Fruit fly (Drosophila melanogaster) whole organism, embryonic: ENCODE results near the gene hfp.
A peak's percentile ranks its signal among the peaks of the same experiment; 100 is the strongest.

Experiments used
- Aef1 ChIP-seq: fragments of 200-800 bp; sonication (Bioruptor generic); IDR thresholded peaks from 3 replicates; pipeline ENCODE4 v1.3.6; 2022; ENCODE audit warnings: missing biosample characterization, missing genetic modification characterization
- Blimp-1 ChIP-seq: fragments of 200-800 bp; sonication (Bioruptor generic); optimal IDR thresholded peaks from 3 replicates; lab custom pipeline; 2018; ENCODE audit warnings: missing biosample characterization, missing genetic modification characterization, mild to moderate bottlenecking, moderate library complexity, missing genetic modification reagents
- Bteb2 ChIP-seq: fragments of 200-800 bp; sonication (Bioruptor generic); optimal IDR thresholded peaks from 2 replicates; lab custom pipeline; 2016; ENCODE audit warnings: missing biosample characterization, missing genetic modification characterization
- CG10267 ChIP-seq: fragments of 200-800 bp; sonication (Bioruptor generic); optimal IDR thresholded peaks from 2 replicates; lab custom pipeline; 2018; ENCODE audit warnings: missing biosample characterization, mild to moderate bottlenecking, missing genetic modification characterization, moderate library complexity
- CG11085 ChIP-seq: fragments of 200-800 bp; sonication (Bioruptor generic); IDR thresholded peaks from 2 replicates; pipeline ENCODE4 v1.3.6; 2022; ENCODE audit warnings: missing biosample characterization, missing genetic modification characterization
- CG12299 ChIP-seq: fragments of 200-800 bp; sonication (Bioruptor generic); optimal IDR thresholded peaks from 2 replicates; lab custom pipeline; 2018; ENCODE audit warnings: missing biosample characterization, mild to moderate bottlenecking, missing genetic modification characterization
- CG13287 ChIP-seq: fragments of 200-800 bp; sonication (Bioruptor generic); IDR thresholded peaks from 2 replicates; pipeline ENCODE4 v1.3.6; 2022; ENCODE audit warnings: missing biosample characterization, missing genetic modification characterization; ENCODE audit not compliant: partially characterized antibody
- CG13775 ChIP-seq: fragments of 200-800 bp; sonication (Bioruptor generic); optimal IDR thresholded peaks from 3 replicates; lab custom pipeline; 2017; ENCODE audit warnings: missing biosample characterization, mild to moderate bottlenecking, missing genetic modification characterization
- CG14965 ChIP-seq: fragments of 200-800 bp; sonication (Bioruptor generic); optimal IDR thresholded peaks from 2 replicates; lab custom pipeline; 2016; ENCODE audit warnings: missing biosample characterization, missing genetic modification characterization, borderline replicate concordance
- CG15073 ChIP-seq: fragments of 200-800 bp; sonication (Bioruptor generic); optimal IDR thresholded peaks from 2 replicates; lab custom pipeline; 2016; ENCODE audit warnings: missing biosample characterization, missing genetic modification characterization
- CG15696 ChIP-seq: fragments of 200-800 bp; sonication (Bioruptor generic); optimal IDR thresholded peaks from 2 replicates; lab custom pipeline; 2019; ENCODE audit warnings: missing biosample characterization, mild to moderate bottlenecking, missing genetic modification characterization, moderate library complexity
- CG1647 ChIP-seq: fragments of 200-800 bp; sonication (Bioruptor generic); optimal IDR thresholded peaks from 3 replicates; lab custom pipeline; 2016; ENCODE audit warnings: missing biosample characterization, missing genetic modification characterization
- CG1792 ChIP-seq: fragments of 200-800 bp; sonication (Bioruptor generic); optimal IDR thresholded peaks from 2 replicates; lab custom pipeline; 2016; ENCODE audit warnings: missing biosample characterization, missing genetic modification characterization
- CG18262 ChIP-seq: fragments of 200-800 bp; optimal IDR thresholded peaks from 3 replicates; lab custom pipeline; 2019; ENCODE audit warnings: missing biosample characterization, mild to moderate bottlenecking, missing genetic modification characterization, moderate library complexity
- CG18476 ChIP-seq: fragments of 200-800 bp; sonication (Bioruptor generic); optimal IDR thresholded peaks from 2 replicates; lab custom pipeline; 2016; ENCODE audit warnings: missing biosample characterization, mild to moderate bottlenecking, missing genetic modification characterization
- CG2120 ChIP-seq: fragments of 200-800 bp; sonication (Bioruptor generic); optimal IDR thresholded peaks from 3 replicates; lab custom pipeline; 2016; ENCODE audit warnings: missing biosample characterization, missing genetic modification characterization
- CG30020 ChIP-seq: fragments of 200-800 bp; optimal IDR thresholded peaks from 2 replicates; lab custom pipeline; 2019; ENCODE audit warnings: missing biosample characterization, mild to moderate bottlenecking, missing genetic modification characterization, moderate library complexity
- CG4730 ChIP-seq: fragments of 200-800 bp; sonication (Bioruptor generic); IDR thresholded peaks from 2 replicates; pipeline ENCODE4 v1.3.6; 2022; ENCODE audit warnings: missing biosample characterization, missing genetic modification characterization
- CG4820 ChIP-seq: fragments of 200-800 bp; sonication (Bioruptor generic); optimal IDR thresholded peaks from 3 replicates; lab custom pipeline; 2016; ENCODE audit warnings: missing biosample characterization, missing genetic modification characterization
- CG6654 ChIP-seq: fragments of 200-800 bp; sonication (Bioruptor generic); optimal IDR thresholded peaks from 2 replicates; lab custom pipeline; 2017; ENCODE audit warnings: missing biosample characterization, mild to moderate bottlenecking, missing genetic modification characterization
- CG7928 ChIP-seq: fragments of 200-800 bp; sonication (Bioruptor generic); optimal IDR thresholded peaks from 2 replicates; lab custom pipeline; 2017; ENCODE audit warnings: missing biosample characterization, mild to moderate bottlenecking, missing genetic modification characterization
- CG8359 ChIP-seq: fragments of 200-800 bp; sonication (Bioruptor generic); optimal IDR thresholded peaks from 2 replicates; lab custom pipeline; 2017; ENCODE audit warnings: missing biosample characterization, mild to moderate bottlenecking, missing genetic modification characterization, borderline replicate concordance
- CG9609 ChIP-seq: fragments of 200-800 bp; sonication (Bioruptor generic); optimal IDR thresholded peaks from 3 replicates; lab custom pipeline; 2016; ENCODE audit warnings: missing biosample characterization, missing genetic modification characterization
- Dref ChIP-seq: fragments of 200-800 bp; sonication (Bioruptor generic); IDR thresholded peaks from 2 replicates; pipeline ENCODE4 v1.3.6; 2022; ENCODE audit warnings: missing biosample characterization, missing genetic modification characterization
- Hr3 ChIP-seq: fragments of 200-800 bp; sonication (Bioruptor generic); optimal IDR thresholded peaks from 3 replicates; lab custom pipeline; 2016; ENCODE audit warnings: missing biosample characterization, missing genetic modification characterization
- Hr39 ChIP-seq: fragments of >200 bp; optimal IDR thresholded peaks from 2 replicates; lab custom pipeline; 2017
- Lpt ChIP-seq: fragments of >200 bp; optimal IDR thresholded peaks from 2 replicates; lab custom pipeline; 2018; ENCODE audit warnings: missing biosample characterization, missing genetic modification characterization
- MBD-R2 ChIP-seq: fragments of 200-800 bp; sonication (Bioruptor generic); IDR thresholded peaks from 2 replicates; pipeline ENCODE4 v1.3.6; 2022; ENCODE audit warnings: missing biosample characterization, missing genetic modification characterization
- Scr ChIP-seq: fragments of 200-800 bp; sonication (Bioruptor generic); IDR thresholded peaks from 2 replicates; pipeline ENCODE4 v1.3.6; 2022; ENCODE audit warnings: missing biosample characterization, missing genetic modification characterization; ENCODE audit not compliant: partially characterized antibody
- Spps ChIP-seq: fragments of 200-800 bp; sonication (Bioruptor generic); optimal IDR thresholded peaks from 2 replicates; lab custom pipeline; 2018; ENCODE audit warnings: missing biosample characterization, mild to moderate bottlenecking, missing genetic modification characterization
- abd-A ChIP-seq: fragments of 200-800 bp; sonication (Bioruptor generic); optimal IDR thresholded peaks from 3 replicates; lab custom pipeline; 2019; ENCODE audit warnings: missing biosample characterization, mild to moderate bottlenecking, missing genetic modification characterization, moderate library complexity
- ci ChIP-seq: fragments of 200-800 bp; sonication (Bioruptor generic); IDR thresholded peaks from 3 replicates; pipeline ENCODE4 v1.3.6; 2022; ENCODE audit warnings: missing biosample characterization, missing genetic modification characterization
- corto ChIP-seq: fragments of 200-800 bp; sonication (Bioruptor generic); optimal IDR thresholded peaks from 2 replicates; lab custom pipeline; 2016; ENCODE audit warnings: missing biosample characterization, mild to moderate bottlenecking, missing genetic modification characterization, moderate library complexity
- cwo ChIP-seq: fragments of 200-800 bp; sonication (Bioruptor generic); optimal IDR thresholded peaks from 3 replicates; lab custom pipeline; 2017; ENCODE audit warnings: missing biosample characterization, missing genetic modification characterization, mild to moderate bottlenecking, moderate library complexity, missing genetic modification reagents
- dmrt11E ChIP-seq: fragments of 200-800 bp; sonication (Bioruptor generic); optimal IDR thresholded peaks from 3 replicates; lab custom pipeline; 2018; ENCODE audit warnings: missing biosample characterization, mild to moderate bottlenecking, missing genetic modification characterization, moderate library complexity
- fd96Cb ChIP-seq: fragments of 200-800 bp; sonication (Bioruptor generic); optimal IDR thresholded peaks from 2 replicates; lab custom pipeline; 2018; ENCODE audit warnings: missing biosample characterization, mild to moderate bottlenecking, missing genetic modification characterization, moderate library complexity
- grau ChIP-seq: fragments of 200-800 bp; optimal IDR thresholded peaks from 3 replicates; lab custom pipeline; 2019; ENCODE audit warnings: missing biosample characterization, mild to moderate bottlenecking, missing genetic modification characterization, moderate library complexity
- her ChIP-seq: fragments of 200-800 bp; sonication (Bioruptor generic); optimal IDR thresholded peaks from 2 replicates; lab custom pipeline; 2016; ENCODE audit warnings: missing biosample characterization, missing genetic modification characterization
- nerfin-2 ChIP-seq: fragments of 200-800 bp; sonication (Bioruptor generic); IDR thresholded peaks from 2 replicates; pipeline ENCODE4 v1.3.6; 2022; ENCODE audit warnings: missing biosample characterization, missing genetic modification characterization; ENCODE audit not compliant: partially characterized antibody
- rib ChIP-seq: fragments of 200-800 bp; sonication (Bioruptor generic); IDR thresholded peaks from 2 replicates; pipeline ENCODE4 v1.3.6; 2022; ENCODE audit warnings: missing biosample characterization, missing genetic modification characterization
- sc ChIP-seq, 3 experiments: fragments of >200 bp in 2 of 3; fragments of 200-800 bp in 1 of 3; sonication (Bioruptor generic) in 1 of 3; optimal IDR thresholded peaks; 2 replicates in 2 of 3; 3 replicates in 1 of 3; lab custom pipeline; 2017; ENCODE audit warnings: mild to moderate bottlenecking in 1 of 3, missing biosample characterization in 1 of 3, missing genetic modification characterization in 1 of 3, missing genetic modification reagents in 1 of 3
- sr ChIP-seq: fragments of 200-800 bp; sonication (Bioruptor generic); IDR thresholded peaks from 3 replicates; pipeline ENCODE4 v1.3.6; 2022; ENCODE audit warnings: missing biosample characterization, missing genetic modification characterization
- sug ChIP-seq: fragments of 200-800 bp; optimal IDR thresholded peaks from 2 replicates; lab custom pipeline; 2019; ENCODE audit warnings: missing biosample characterization, mild to moderate bottlenecking, missing genetic modification characterization, moderate library complexity
- unpg ChIP-seq: fragments of 200-800 bp; sonication (Bioruptor generic); optimal IDR thresholded peaks from 3 replicates; lab custom pipeline; 2018; ENCODE audit warnings: missing biosample characterization, mild to moderate bottlenecking, missing genetic modification characterization, moderate library complexity
- vfl ChIP-seq: fragments of 200-800 bp; sonication (Bioruptor generic); optimal IDR thresholded peaks from 2 replicates; lab custom pipeline; 2016; ENCODE audit warnings: missing biosample characterization, missing genetic modification characterization
- vnd ChIP-seq: fragments of 200-800 bp; sonication (Bioruptor generic); IDR thresholded peaks from 3 replicates; pipeline ENCODE4 v1.3.6; 2022; ENCODE audit warnings: missing biosample characterization, missing genetic modification characterization; ENCODE audit not compliant: partially characterized antibody
- z ChIP-seq: fragments of 200-800 bp; sonication (Bioruptor generic); IDR thresholded peaks from 3 replicates; pipeline ENCODE4 v1.3.6; 2022; ENCODE audit warnings: missing biosample characterization, missing genetic modification characterization
- zen2 ChIP-seq: fragments of 200-800 bp; sonication (Bioruptor generic); IDR thresholded peaks from 3 replicates; pipeline ENCODE4 v1.3.6; 2022; ENCODE audit warnings: missing biosample characterization, missing genetic modification characterization; ENCODE audit not compliant: partially characterized antibody
- zf30C ChIP-seq: fragments of 200-800 bp; sonication (Bioruptor generic); optimal IDR thresholded peaks from 3 replicates; lab custom pipeline; 2018; ENCODE audit warnings: missing biosample characterization, mild to moderate bottlenecking, missing genetic modification characterization

The hfp gene

DNA sequence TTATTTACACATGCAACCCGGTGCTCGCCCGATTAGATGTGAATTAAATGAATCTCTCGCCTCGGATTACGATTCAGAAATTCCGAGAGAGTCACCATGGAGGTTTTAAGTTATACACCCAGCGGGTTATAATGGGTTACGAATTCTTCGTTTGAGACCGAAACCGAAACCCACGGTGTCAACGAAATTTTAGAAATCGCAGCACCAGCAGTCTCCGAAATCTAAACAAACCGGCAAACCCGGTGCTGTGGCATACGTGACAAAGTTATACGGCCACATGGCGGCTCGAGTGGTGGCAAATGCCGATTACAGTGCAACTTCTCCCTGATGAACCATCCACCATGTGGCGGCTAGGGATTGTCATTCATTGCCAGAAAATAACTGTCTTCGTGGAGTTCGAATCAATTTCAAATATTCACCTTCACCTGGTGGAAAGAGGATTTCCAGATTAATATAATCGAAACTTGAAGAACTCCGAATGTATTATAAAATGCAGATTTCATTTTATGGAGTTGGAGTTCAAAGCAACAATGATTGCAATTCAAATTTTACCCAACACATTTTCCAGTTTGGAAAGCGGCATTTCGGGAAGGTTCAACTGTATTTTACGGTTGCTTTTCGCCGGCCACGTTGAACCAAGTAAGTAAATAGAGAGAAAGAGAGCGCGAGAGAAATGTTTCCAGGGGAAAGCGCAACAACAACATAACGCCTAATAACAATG is 13.6 kb upstream of the hfp start (continued):
- no peak for TF ChIP-seq nerfin-2 (GFP tag; lab: Robert Waterston, UW)
- peak; percentile 64 for TF ChIP-seq CG2120 (GFP tag; lab: Kevin White, UChicago)
- peak; percentile 48 for TF ChIP-seq CG9609 (GFP tag; lab: Kevin White, UChicago)
- peak; percentile 78 for TF ChIP-seq dmrt11E (tag; lab: Kevin White, UChicago)
- TF ChIP-seq ci (GFP tag; lab: Robert Waterston, UW) = peak; percentile 78; the same call in 2 of the 3 replicates
- TF ChIP-seq CG4820 (GFP tag; lab: Kevin White, UChicago) = peak; percentile 53
- TF ChIP-seq cwo (GFP tag; lab: Kevin White, UChicago) = no peak
- no peak for TF ChIP-seq CG13287
- TF ChIP-seq her (GFP tag; lab: Kevin White, UChicago) = peak; percentile 30
- no peak for TF ChIP-seq corto (GFP tag; lab: Kevin White, UChicago)
- no peak for TF ChIP-seq CG14965 (GFP tag; lab: Kevin White, UChicago)
- TF ChIP-seq CG18262 (tag; lab: Kevin White, UChicago) = peak; percentile 86
- no peak for TF ChIP-seq sug
- TF ChIP-seq CG8359 (GFP tag; lab: Kevin White, UChicago) = peak; percentile 64
- TF ChIP-seq CG6654 (GFP tag; lab: Kevin White, UChicago) = peak; percentile 41
- no peak for TF ChIP-seq zen2 (GFP tag; lab: Robert Waterston, UW)
- TF ChIP-seq Aef1 (GFP tag; lab: Robert Waterston, UW) = peak; percentile 37; the same call in 1 of the 3 replicates
- peak; percentile 68 for TF ChIP-seq CG18476 (GFP tag; lab: Kevin White, UChicago)
- TF ChIP-seq Hr39 (lab: Kevin White, UChicago) = no peak
- peak; percentile 35 for TF ChIP-seq Spps (tag; lab: Kevin White, UChicago)
- peak; percentile 69 for TF ChIP-seq unpg (GFP tag; lab: Kevin White, UChicago)
- TF ChIP-seq CG15696 (tag; lab: Kevin White, UChicago) = peak; percentile 77
- TF ChIP-seq abd-A (tag; lab: Kevin White, UChicago) = no peak
- TF ChIP-seq MBD-R2 (GFP tag; lab: Robert Waterston, UW) = no peak
- TF ChIP-seq zf30C = no peak
- peak; percentile 41 for TF ChIP-seq CG4730
- no peak for TF ChIP-seq z (GFP tag; lab: Robert Waterston, UW)
- TF ChIP-seq CG1647 (GFP tag; lab: Kevin White, UChicago) = no peak
- no peak for TF ChIP-seq Lpt (GFP tag; lab: Kevin White, UChicago)
- no peak for TF ChIP-seq vnd (GFP tag; lab: Robert Waterston, UW)
- TF ChIP-seq CG1792 (GFP tag; lab: Kevin White, UChicago) = peak; percentile 46
- no peak for TF ChIP-seq sr (GFP tag; lab: Robert Waterston, UW)
- TF ChIP-seq CG7928 (GFP tag; lab: Kevin White, UChicago) = no peak
- TF ChIP-seq CG13775 (GFP tag; lab: Kevin White, UChicago) = peak; percentile 56
- peak; percentile 57 for TF ChIP-seq CG30020 (tag; lab: Kevin White, UChicago)
- TF ChIP-seq CG15073 (GFP tag; lab: Kevin White, UChicago) = no peak
- TF ChIP-seq rib = no peak
- TF ChIP-seq Blimp-1 (GFP tag; lab: Kevin White, UChicago) = peak; percentile 78
- peak; percentile 56 for TF ChIP-seq CG10267 (tag; lab: Kevin White, UChicago)
- TF ChIP-seq Scr (GFP tag; lab: Robert Waterston, UW) = no peak
- no peak for TF ChIP-seq sc (optimal IDR thresholded peaks at IDR 0.05; lab: Kevin White, UChicago)
- TF ChIP-seq sc (GFP tag; optimal IDR thresholded peaks at IDR 0.05; lab: Kevin White, UChicago) = peak; percentile 68
- no peak for TF ChIP-seq Bteb2 (GFP tag; lab: Kevin White, UChicago)
- TF ChIP-seq Hr3 (GFP tag; lab: Kevin White, UChicago) = peak; percentile 65
- TF ChIP-seq CG11085 (GFP tag; lab: Robert Waterston, UW) = no peak
- no peak for TF ChIP-seq Dref (GFP tag; lab: Robert Waterston, UW)
- peak; percentile 56 for TF ChIP-seq CG12299
- TF ChIP-seq vfl (GFP tag; lab: Kevin White, UChicago) = no peak
- TF ChIP-seq fd96Cb = peak; percentile 75
- TF ChIP-seq grau = peak; percentile 99
